Fruit fly (Drosophila melanogaster) whole organism, embryonic: Measurements from ENCODE around the gene RpS9.
A peak's percentile ranks its signal among the peaks of the same experiment; 100 is the strongest.

Source experiments
- Atf3 ChIP-seq: fragments of 200-800 bp; sonication (Bioruptor generic); optimal IDR thresholded peaks from 3 replicates; lab custom pipeline; 2016; ENCODE audit warnings: missing biosample characterization, missing genetic modification characterization
- CG10543 ChIP-seq: fragments of 200-800 bp; sonication (Bioruptor generic); optimal IDR thresholded peaks from 3 replicates; lab custom pipeline; 2017; ENCODE audit warnings: missing biosample characterization, mild to moderate bottlenecking, missing genetic modification characterization, moderate library complexity
- CG12942 ChIP-seq: fragments of 200-800 bp; sonication (Bioruptor generic); optimal IDR thresholded peaks from 3 replicates; lab custom pipeline; 2016; ENCODE audit warnings: missing biosample characterization, missing genetic modification characterization
- CG13775 ChIP-seq: fragments of 200-800 bp; sonication (Bioruptor generic); optimal IDR thresholded peaks from 3 replicates; lab custom pipeline; 2017; ENCODE audit warnings: missing biosample characterization, mild to moderate bottlenecking, missing genetic modification characterization
- CG14710 ChIP-seq: fragments of 200-800 bp; sonication (Bioruptor generic); optimal IDR thresholded peaks from 3 replicates; lab custom pipeline; 2019; ENCODE audit warnings: missing biosample characterization, mild to moderate bottlenecking, missing genetic modification characterization, moderate library complexity
- CG14860 ChIP-seq: fragments of 200-800 bp; sonication (Bioruptor generic); IDR thresholded peaks from 3 replicates; pipeline ENCODE4 v1.3.6; 2022; ENCODE audit warnings: missing biosample characterization, missing genetic modification characterization; ENCODE audit not compliant: partially characterized antibody
- CG1602 ChIP-seq: fragments of 200-800 bp; sonication (Bioruptor generic); optimal IDR thresholded peaks from 3 replicates; lab custom pipeline; 2016; ENCODE audit warnings: missing biosample characterization, missing genetic modification characterization
- CG18011 ChIP-seq: fragments of 200-800 bp; sonication (Bioruptor generic); optimal IDR thresholded peaks from 2 replicates; lab custom pipeline; 2017; ENCODE audit warnings: missing biosample characterization, missing genetic modification characterization, mild to moderate bottlenecking, moderate library complexity, missing genotype
- CG18619 ChIP-seq: fragments of 200-800 bp; sonication (Bioruptor generic); optimal IDR thresholded peaks from 3 replicates; lab custom pipeline; 2017; ENCODE audit warnings: missing biosample characterization, mild to moderate bottlenecking, missing genetic modification characterization
- CG2120 ChIP-seq: fragments of 200-800 bp; sonication (Bioruptor generic); optimal IDR thresholded peaks from 3 replicates; lab custom pipeline; 2016; ENCODE audit warnings: missing biosample characterization, missing genetic modification characterization
- CG2889 ChIP-seq: fragments of 200-800 bp; sonication (Bioruptor generic); IDR thresholded peaks from 3 replicates; pipeline ENCODE4 v1.3.6; 2022; ENCODE audit warnings: missing biosample characterization, missing genetic modification characterization
- CG30020 ChIP-seq: fragments of 200-800 bp; optimal IDR thresholded peaks from 2 replicates; lab custom pipeline; 2019; ENCODE audit warnings: missing biosample characterization, mild to moderate bottlenecking, missing genetic modification characterization, moderate library complexity
- CG32772 ChIP-seq: fragments of 200-800 bp; sonication (Bioruptor generic); IDR thresholded peaks from 2 replicates; pipeline ENCODE4 v1.3.6; 2022; ENCODE audit warnings: missing biosample characterization, missing genetic modification characterization
- CG3281 ChIP-seq: fragments of 200-800 bp; sonication (Bioruptor generic); optimal IDR thresholded peaks from 3 replicates; lab custom pipeline; 2017; ENCODE audit warnings: missing biosample characterization, mild to moderate bottlenecking, missing genetic modification characterization
- CG34224 ChIP-seq: fragments of 200-800 bp; sonication (Bioruptor generic); IDR thresholded peaks from 3 replicates; pipeline ENCODE4 v1.3.6; 2022; ENCODE audit warnings: missing biosample characterization, missing genetic modification characterization; ENCODE audit not compliant: partially characterized antibody
- CG4404 ChIP-seq: fragments of 200-800 bp; sonication (Bioruptor generic); IDR thresholded peaks from 2 replicates; pipeline ENCODE4 v1.3.6; 2022; ENCODE audit warnings: missing biosample characterization, missing genetic modification characterization
- CG5953 ChIP-seq: fragments of 200-800 bp; sonication (Bioruptor generic); IDR thresholded peaks from 2 replicates; pipeline ENCODE4 v1.3.6; 2022; ENCODE audit warnings: missing biosample characterization, missing genetic modification characterization
- CG7745 ChIP-seq: fragments of 200-800 bp; sonication (Bioruptor generic); optimal IDR thresholded peaks from 2 replicates; lab custom pipeline; 2018; ENCODE audit warnings: missing biosample characterization, mild to moderate bottlenecking, missing genetic modification characterization, moderate library complexity
- CG7786 ChIP-seq: fragments of 200-800 bp; sonication (Bioruptor generic); optimal IDR thresholded peaks from 2 replicates; lab custom pipeline; 2016; ENCODE audit warnings: missing biosample characterization, missing genetic modification characterization
- CG9876 ChIP-seq: fragments of 200-800 bp; sonication (Bioruptor generic); optimal IDR thresholded peaks from 2 replicates; lab custom pipeline; 2016; ENCODE audit warnings: missing biosample characterization, missing genetic modification characterization
- CoRest ChIP-seq: fragments of 200-800 bp; sonication (Bioruptor generic); optimal IDR thresholded peaks from 3 replicates; lab custom pipeline; 2018; ENCODE audit warnings: missing biosample characterization, mild to moderate bottlenecking, missing genetic modification characterization, moderate library complexity
- D19A ChIP-seq: fragments of 200-800 bp; optimal IDR thresholded peaks from 3 replicates; lab custom pipeline; 2019; ENCODE audit warnings: missing biosample characterization, mild to moderate bottlenecking, missing genetic modification characterization, moderate library complexity
- D19B ChIP-seq: fragments of 200-800 bp; sonication (Bioruptor generic); optimal IDR thresholded peaks from 2 replicates; lab custom pipeline; 2017; ENCODE audit warnings: missing biosample characterization, mild to moderate bottlenecking, missing genetic modification characterization
- Drgx ChIP-seq: fragments of 200-800 bp; sonication (Bioruptor generic); IDR thresholded peaks from 2 replicates; pipeline ENCODE4 v1.3.6; 2022; ENCODE audit warnings: missing biosample characterization, missing genetic modification characterization
- Hey ChIP-seq: fragments of 200-800 bp; sonication (Bioruptor generic); optimal IDR thresholded peaks from 3 replicates; lab custom pipeline; 2018; ENCODE audit warnings: missing biosample characterization, mild to moderate bottlenecking, missing genetic modification characterization
- Lpt ChIP-seq: fragments of >200 bp; optimal IDR thresholded peaks from 2 replicates; lab custom pipeline; 2018; ENCODE audit warnings: missing biosample characterization, missing genetic modification characterization
- Mes4 ChIP-seq: fragments of 200-800 bp; sonication (Bioruptor generic); optimal IDR thresholded peaks from 2 replicates; lab custom pipeline; 2016; ENCODE audit warnings: missing biosample characterization, missing genetic modification characterization
- Myb ChIP-seq: fragments of 200-800 bp; sonication (Bioruptor generic); optimal IDR thresholded peaks from 2 replicates; lab custom pipeline; 2016; ENCODE audit warnings: missing biosample characterization, missing genetic modification characterization
- NC2β ChIP-seq: fragments of 200-800 bp; sonication (Bioruptor generic); optimal IDR thresholded peaks from 2 replicates; lab custom pipeline; 2016; ENCODE audit warnings: missing biosample characterization, missing genetic modification characterization
- Opbp ChIP-seq: fragments of 200-800 bp; sonication (Bioruptor generic); IDR thresholded peaks from 3 replicates; pipeline ENCODE4 v1.3.6; 2022; ENCODE audit warnings: missing biosample characterization, missing genetic modification characterization; ENCODE audit not compliant: partially characterized antibody
- Usf ChIP-seq: fragments of 200-800 bp; sonication (Bioruptor generic); optimal IDR thresholded peaks from 2 replicates; lab custom pipeline; 2017; ENCODE audit warnings: missing genotype, missing biosample characterization, missing genetic modification characterization
- ap ChIP-seq: fragments of 200-800 bp; sonication (Bioruptor generic); IDR thresholded peaks from 2 replicates; pipeline ENCODE4 v1.3.6; 2022; ENCODE audit warnings: missing biosample characterization, missing genetic modification characterization
- bbx ChIP-seq: fragments of 200-800 bp; sonication (Bioruptor generic); IDR thresholded peaks from 2 replicates; pipeline ENCODE4 v1.3.6; 2022; ENCODE audit warnings: missing biosample characterization, missing genetic modification characterization; ENCODE audit not compliant: partially characterized antibody
- chinmo ChIP-seq: fragments of 200-800 bp; sonication (Bioruptor generic); IDR thresholded peaks from 4 replicates; pipeline ENCODE4 v1.3.6; 2022; ENCODE audit warnings: missing biosample characterization, missing genetic modification characterization; ENCODE audit not compliant: partially characterized antibody
- fd3F ChIP-seq: fragments of 200-800 bp; sonication (Bioruptor generic); optimal IDR thresholded peaks from 2 replicates; lab custom pipeline; 2018; ENCODE audit warnings: missing biosample characterization, mild to moderate bottlenecking, missing genetic modification characterization, moderate library complexity
- grn ChIP-seq: fragments of 200-800 bp; sonication (Bioruptor generic); optimal IDR thresholded peaks from 3 replicates; lab custom pipeline; 2017; ENCODE audit warnings: missing biosample characterization, missing genetic modification characterization
- kay ChIP-seq: fragments of 200-800 bp; sonication (Bioruptor generic); optimal IDR thresholded peaks from 2 replicates; lab custom pipeline; 2016; ENCODE audit warnings: missing biosample characterization, missing genetic modification characterization
- ken ChIP-seq: fragments of 200-800 bp; sonication (Bioruptor generic); IDR thresholded peaks from 3 replicates; pipeline ENCODE4 v1.3.6; 2022; ENCODE audit warnings: missing biosample characterization, missing genetic modification characterization
- otp ChIP-seq: fragments of 200-800 bp; sonication (Bioruptor generic); IDR thresholded peaks from 3 replicates; pipeline ENCODE4, ENCODE4 v1.3.6; 2022; ENCODE audit warnings: missing biosample characterization, missing genetic modification characterization
- pnt ChIP-seq: fragments of 200-800 bp; sonication (Bioruptor generic); optimal IDR thresholded peaks from 3 replicates; lab custom pipeline; 2016; ENCODE audit warnings: missing biosample characterization, missing genetic modification characterization
- prd ChIP-seq, 3 experiments: fragments of >200 bp in 2 of 3; fragments of 200-800 bp in 1 of 3; sonication (Bioruptor generic) in 1 of 3; optimal IDR thresholded peaks in 2 of 3; IDR thresholded peaks in 1 of 3; 2 replicates in 2 of 3; 3 replicates in 1 of 3; pipeline versions ENCODE4 v1.3.6 to Lab custom; 2017 to 2022; ENCODE audit warnings: missing biosample characterization in 1 of 3, missing genetic modification characterization in 1 of 3
- salm ChIP-seq: fragments of 200-800 bp; sonication (Bioruptor generic); optimal IDR thresholded peaks from 2 replicates; lab custom pipeline; 2018; ENCODE audit warnings: missing biosample characterization, mild to moderate bottlenecking, missing genetic modification characterization
- so ChIP-seq: fragments of 200-800 bp; sonication (Bioruptor generic); IDR thresholded peaks from 3 replicates; pipeline ENCODE4 v1.3.6; 2022; ENCODE audit warnings: missing biosample characterization, missing genetic modification characterization
- tio ChIP-seq: fragments of 200-800 bp; sonication (Bioruptor generic); optimal IDR thresholded peaks from 2 replicates; lab custom pipeline; 2017; ENCODE audit warnings: missing biosample characterization, missing genetic modification characterization, inconsistent platforms
- ttk ChIP-seq: fragments of 200-800 bp; sonication (Bioruptor generic); IDR thresholded peaks from 2 replicates; pipeline ENCODE4 v2.1.2; 2022; ENCODE audit warnings: missing biosample characterization, missing genetic modification characterization
- wek ChIP-seq: fragments of 200-800 bp; sonication (Bioruptor generic); optimal IDR thresholded peaks from 3 replicates; lab custom pipeline; 2018; ENCODE audit warnings: missing biosample characterization, mild to moderate bottlenecking, missing genetic modification characterization, moderate library complexity
- z ChIP-seq: fragments of 200-800 bp; sonication (Bioruptor generic); IDR thresholded peaks from 3 replicates; pipeline ENCODE4 v1.3.6; 2022; ENCODE audit warnings: missing biosample characterization, missing genetic modification characterization
- zf30C ChIP-seq: fragments of 200-800 bp; sonication (Bioruptor generic); optimal IDR thresholded peaks from 3 replicates; lab custom pipeline; 2018; ENCODE audit warnings: missing biosample characterization, mild to moderate bottlenecking, missing genetic modification characterization

Gene RpS9

DNA sequence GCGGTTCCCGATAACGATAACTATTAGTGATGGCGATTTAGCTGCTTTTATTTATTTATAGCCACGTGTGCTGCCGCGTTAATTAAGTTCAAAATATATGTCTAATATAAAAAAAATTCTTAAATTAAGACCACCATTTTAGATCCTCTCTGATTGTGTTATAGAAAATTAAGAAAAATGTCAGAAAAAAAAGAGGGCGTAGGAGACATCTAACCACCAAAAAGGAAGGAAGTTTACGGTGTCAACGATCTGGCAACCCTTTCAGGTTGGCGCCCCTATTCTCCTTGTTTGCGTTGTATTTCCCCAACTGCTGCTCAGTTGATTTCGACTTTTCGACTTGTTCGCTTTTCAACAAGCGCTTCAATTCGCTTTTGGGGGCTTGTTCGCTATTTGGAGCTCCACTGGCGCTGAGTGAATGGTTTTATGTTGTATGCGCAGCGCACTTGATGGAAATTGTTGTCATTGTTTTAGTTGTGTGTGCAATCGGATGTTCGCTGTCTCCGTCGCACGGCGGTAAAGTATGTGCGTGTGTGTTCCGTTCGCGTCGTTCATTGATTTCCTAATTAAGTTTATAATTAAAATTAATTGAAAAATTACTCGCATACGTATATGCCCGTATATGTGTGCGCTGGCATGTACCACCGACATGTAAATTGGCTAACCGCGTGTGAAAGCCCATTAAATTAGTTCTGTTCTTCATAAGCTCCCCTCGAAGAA lies 50.4 kb downstream of the RpS9 start, which contains the start of the genes CG3434 and CG44838 (continued):
- TF ChIP-seq D19B (GFP tag; lab: Kevin White, UChicago) (peak; percentile 57), CG7786 (peak; percentile 57), CG14860 (GFP tag; lab: Robert Waterston, UW) (no peak), Lpt (GFP tag; lab: Kevin White, UChicago) (no peak), ttk (peak; percentile 70), CG14710 (tag; lab: Kevin White, UChicago) (peak; percentile 91), CG12942 (peak; percentile 74), CoRest (peak; percentile 88), tio (GFP tag; lab: Kevin White, UChicago) (peak; percentile 70), D19A (peak; percentile 75), otp (GFP tag; lab: Robert Waterston, UW) (peak; percentile 72; the same call in 2 of the 3 replicates), Hey (tag; lab: Kevin White, UChicago) (peak; percentile 9), salm (tag; lab: Kevin White, UChicago) (peak; percentile 37), CG9876 (GFP tag; lab: Kevin White, UChicago) (peak; percentile 35), prd (optimal IDR thresholded peaks at IDR 0.05; lab: Kevin White, UChicago) (no peak), prd (GFP tag; IDR thresholded peaks at IDR 0.05; lab: Robert Waterston, UW) (peak; percentile 86), ken (peak; percentile 70; the same call in 1 of the 3 replicates), CG32772 (GFP tag; lab: Robert Waterston, UW) (peak; percentile 65), wek (GFP tag; lab: Kevin White, UChicago) (no peak), Drgx (peak; percentile 58), CG3281 (GFP tag; lab: Kevin White, UChicago) (peak; percentile 79), CG4404 (GFP tag; lab: Robert Waterston, UW) (peak; percentile 75), NC2β (GFP tag; lab: Kevin White, UChicago) (peak; percentile 73), CG30020 (tag; lab: Kevin White, UChicago) (peak; percentile 75), CG2120 (GFP tag; lab: Kevin White, UChicago) (peak; percentile 90), CG2889 (GFP tag; lab: Robert Waterston, UW) (peak; percentile 60; the same call in 2 of the 3 replicates), CG18011 (GFP tag; lab: Kevin White, UChicago) (peak; percentile 58), kay (GFP tag; lab: Kevin White, UChicago) (peak; percentile 61), zf30C (GFP tag; lab: Kevin White, UChicago) (no peak), pnt (GFP tag; lab: Kevin White, UChicago) (peak; percentile 53), CG34224 (GFP tag; lab: Robert Waterston, UW) (0 out of 3 replicates have a peak, but pooled peaks have one; percentile 34), grn (GFP tag; lab: Kevin White, UChicago) (peak; percentile 48), Atf3 (peak; percentile 73), Opbp (GFP tag; lab: Robert Waterston, UW) (no peak; the same call in 2 of the 3 replicates), so (GFP tag; lab: Robert Waterston, UW) (no peak), fd3F (GFP tag; lab: Kevin White, UChicago) (peak; percentile 68), CG1602 (GFP tag; lab: Kevin White, UChicago) (peak; percentile 75), Usf (GFP tag; lab: Kevin White, UChicago) (peak; percentile 57), CG10543 (GFP tag; lab: Kevin White, UChicago) (peak; percentile 91), chinmo (peak; percentile 77; the same call in 1 of the 4 replicates), Myb (peak; percentile 60), CG13775 (GFP tag; lab: Kevin White, UChicago) (peak; percentile 89), CG5953 (no peak), CG18619 (peak; percentile 76), z (GFP tag; lab: Robert Waterston, UW) (no peak), bbx (peak; percentile 25; the same call in 1 of the 2 replicates), Mes4 (peak; percentile 68), ap (GFP tag; lab: Robert Waterston, UW) (peak; percentile 35; the same call in 1 of the 2 replicates), CG7745 (tag; lab: Kevin White, UChicago) (peak; percentile 97)
